Fruit fly (Drosophila melanogaster): ENCODE results near the gene Membrin.

Gene Membrin

DNA sequence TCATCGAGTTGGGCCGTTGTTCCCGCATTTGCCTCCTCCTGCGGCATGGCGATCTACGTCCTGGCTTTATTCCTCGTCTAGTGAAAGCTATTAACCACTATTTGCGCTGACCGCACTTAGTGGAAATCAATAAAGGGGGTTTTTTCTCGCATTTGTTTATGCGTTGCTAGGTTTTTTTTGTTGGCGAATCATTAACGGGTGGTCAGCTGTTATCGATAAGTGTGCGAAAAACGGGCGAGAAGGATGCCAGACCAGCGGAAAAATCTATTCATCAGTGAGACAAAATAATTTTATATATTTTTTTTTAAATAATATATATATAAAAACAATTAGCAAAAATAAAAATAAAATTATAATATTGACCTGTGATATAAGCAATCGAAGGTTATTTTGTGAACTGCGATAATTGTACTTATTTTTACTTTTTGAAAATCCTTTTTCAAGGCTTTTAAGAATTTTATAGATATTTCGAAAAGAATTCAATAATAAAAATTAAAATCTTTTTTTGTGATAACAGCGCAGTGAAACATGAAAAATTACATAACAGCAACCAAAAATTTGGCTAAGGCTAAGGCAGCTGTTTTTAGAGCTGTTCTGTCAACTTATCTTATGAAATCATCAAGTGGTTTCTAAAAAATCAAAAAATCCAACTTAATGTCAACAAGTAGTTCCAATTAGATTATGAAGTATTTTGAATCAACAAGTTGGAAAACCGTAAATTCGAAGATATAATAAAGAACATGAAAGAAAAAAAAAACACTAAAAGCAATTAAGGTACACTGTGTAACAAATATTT lies 6.8 kb upstream of the Membrin start, which contains the start of gene Klp64D (continued):
- TF ChIP-seq Ets65A (GFP tag): no peak
- TF ChIP-seq insv (GFP tag; optimal IDR thresholded peaks at IDR 0.05): peak in 1 of 2 experiments; percentile 82
- TF ChIP-seq CG2129 (GFP tag; IDR thresholded peaks at IDR 0.05; ENCODE audit: partially characterized antibody): peak; percentile 15; the same call in 1 of the 2 replicates
- TF ChIP-seq NC2β (GFP tag; optimal IDR thresholded peaks at IDR 0.05): no peak
- no peak for TF ChIP-seq CG42726 (GFP tag; IDR thresholded peaks at IDR 0.05; ENCODE audit: partially characterized antibody)
- TF ChIP-seq Nf-YA (GFP tag; IDR thresholded peaks at IDR 0.05): no peak
- TF ChIP-seq pfk (GFP tag; optimal IDR thresholded peaks at IDR 0.05): no peak
- no peak for TF ChIP-seq az2 (GFP tag; optimal IDR thresholded peaks at IDR 0.05)
- peak; percentile 20 for TF ChIP-seq Fer3 (tag; optimal IDR thresholded peaks at IDR 0.05)
- no peak for TF ChIP-seq schlank (tag; optimal IDR thresholded peaks at IDR 0.05)
- no peak for TF ChIP-seq Sin3A (optimal IDR thresholded peaks at IDR 0.05)
- no peak for TF ChIP-seq ci (GFP tag; IDR thresholded peaks at IDR 0.05)
- TF ChIP-seq Oli (tag; optimal IDR thresholded peaks at IDR 0.05): no peak
- no peak for TF ChIP-seq CG2199 (GFP tag; IDR thresholded peaks at IDR 0.05)
- no peak for TF ChIP-seq shn (GFP tag; optimal IDR thresholded peaks at IDR 0.05)

- TF ChIP-seq gt (GFP tag; IDR thresholded peaks at IDR 0.05) (no peak), CG33557 (GFP tag; optimal IDR thresholded peaks at IDR 0.05) (no peak), tap (tag; optimal IDR thresholded peaks at IDR 0.05) (no peak), CG18476 (GFP tag; optimal IDR thresholded peaks at IDR 0.05) (no peak), Ets65A (GFP tag) (no peak), Sox100B (GFP tag; optimal IDR thresholded peaks at IDR 0.05) (no peak), CG11723 (GFP tag; optimal IDR thresholded peaks at IDR 0.05) (no peak), CG6813 (GFP tag; optimal IDR thresholded peaks at IDR 0.05) (peak; percentile 16), mld (GFP tag; IDR thresholded peaks at IDR 0.05; ENCODE audit: partially characterized antibody) (0 out of 3 replicates have a peak, but pooled peaks have one; percentile 13), h (optimal IDR thresholded peaks at IDR 0.05) (no peak), C15 (GFP tag; IDR thresholded peaks at IDR 0.05) (no peak), Awh (GFP tag; IDR thresholded peaks at IDR 0.05) (no peak), grau (tag; optimal IDR thresholded peaks at IDR 0.05) (no peak), CG13123 (GFP tag; optimal IDR thresholded peaks at IDR 0.05) (no peak), CG8290 (GFP tag; optimal IDR thresholded peaks at IDR 0.05) (no peak), CG8290 (tag; optimal IDR thresholded peaks at IDR 0.05) (no peak), ab (GFP tag; optimal IDR thresholded peaks at IDR 0.05) (no peak), dati (GFP tag; IDR thresholded peaks at IDR 0.05) (no peak), dimm (GFP tag; IDR thresholded peaks at IDR 0.05) (no peak), Dad (GFP tag; optimal IDR thresholded peaks at IDR 0.05) (no peak), ranshi (GFP tag; IDR thresholded peaks at IDR 0.05) (peak; percentile 13; the same call in 1 of the 2 replicates), CG10366 (GFP tag; IDR thresholded peaks at IDR 0.05) (no peak), CG7928 (GFP tag; optimal IDR thresholded peaks at IDR 0.05) (no peak), bigmax (GFP tag; optimal IDR thresholded peaks at IDR 0.05) (peak; percentile 99), CG12391 (tag; optimal IDR thresholded peaks at IDR 0.05) (peak; percentile 26), klu (GFP tag; IDR thresholded peaks at IDR 0.05) (no peak), CG15601 (tag; optimal IDR thresholded peaks at IDR 0.05) (no peak), Max (GFP tag; optimal IDR thresholded peaks at IDR 0.05) (no peak), CG17361 (GFP tag; IDR thresholded peaks at IDR 0.05) (no peak), ara (GFP tag; IDR thresholded peaks at IDR 0.05) (no peak), abd-A (tag; optimal IDR thresholded peaks at IDR 0.05) (no peak), CG11398 (GFP tag; optimal IDR thresholded peaks at IDR 0.05) (no peak), CG17359 (tag; optimal IDR thresholded peaks at IDR 0.05) (no peak)
Observed at dm6 chr3L:5360039-5360988, 5.9 kb upstream of the Membrin start, which contains the start of gene Cyt-c1. TSS of gene Cyt-c1 (plus strand) at chr3L:5360211.

All from whole organism, embryonic.